Worm (Caenorhabditis elegans): ENCODE data around the gene far-8.

Gene far-8

ce11 chrIII:834443-834815, 8.3 kb upstream of the far-8 start:
- TF ChIP-seq pqm-1 (tag; optimal IDR thresholded peaks at IDR 0.05) (no peak), ZK546.5 (tag; optimal IDR thresholded peaks at IDR 0.05) (no peak), mml-1 (tag; optimal IDR thresholded peaks at IDR 0.05) (no peak), fkh-2 (tag; optimal IDR thresholded peaks at IDR 0.05) (no peak), elt-3 (tag; optimal IDR thresholded peaks at IDR 0.05) (no peak), lin-15B (tag; optimal IDR thresholded peaks at IDR 0.05) (no peak), nhr-76 (tag; optimal IDR thresholded peaks at IDR 0.05) (no peak), nhr-12 (tag; optimal IDR thresholded peaks at IDR 0.05) (no peak), lsy-12 (tag; optimal IDR thresholded peaks at IDR 0.05) (no peak), lin-39 (tag; optimal IDR thresholded peaks at IDR 0.05) (no peak), tbx-2 (tag; optimal IDR thresholded peaks at IDR 0.05) (no peak), ceh-9 (tag; optimal IDR thresholded peaks at IDR 0.05) (no peak), ama-1 (optimal IDR thresholded peaks at IDR 0.05) (no peak), fkh-10 (GFP tag; optimal IDR thresholded peaks at IDR 0.05) (no peak), nhr-28 (tag; optimal IDR thresholded peaks at IDR 0.05) (no peak), ceh-82 (tag; optimal IDR thresholded peaks at IDR 0.05) (no peak), elt-2 (tag; optimal IDR thresholded peaks at IDR 0.05) (no peak), ceh-28 (tag; optimal IDR thresholded peaks at IDR 0.05) (no peak), ceh-16 (tag; optimal IDR thresholded peaks at IDR 0.05) (no peak)

ce11 chrIII:835208-835607, 7.5 kb upstream of the far-8 start:
- TF ChIP-seq R02D3.7 (tag; optimal IDR thresholded peaks at IDR 0.05) = no peak
- no peak for TF ChIP-seq jun-1 (tag; optimal IDR thresholded peaks at IDR 0.05)
- no peak for TF ChIP-seq tbx-2 (tag; optimal IDR thresholded peaks at IDR 0.05)
- peak; percentile 60 for TF ChIP-seq ama-1 (optimal IDR thresholded peaks at IDR 0.05)
- TF ChIP-seq nhr-67 (tag; optimal IDR thresholded peaks at IDR 0.05) = no peak
- TF ChIP-seq unc-39 (tag; optimal IDR thresholded peaks at IDR 0.05) = no peak
- no peak for TF ChIP-seq eor-1 (tag; optimal IDR thresholded peaks at IDR 0.05)
- TF ChIP-seq unc-62 (GFP tag; optimal IDR thresholded peaks at IDR 0.05) = no peak
- TF ChIP-seq nhr-237 (tag; optimal IDR thresholded peaks at IDR 0.05) = no peak
- no peak for TF ChIP-seq nhr-23 (tag; optimal IDR thresholded peaks at IDR 0.05)
- TF ChIP-seq skn-1 (tag; optimal IDR thresholded peaks at IDR 0.05) = no peak
- TF ChIP-seq snpc-4 (tag; optimal IDR thresholded peaks at IDR 0.05) = no peak
- peak; percentile 30 for TF ChIP-seq nhr-25 (tag; optimal IDR thresholded peaks at IDR 0.05)
- no peak for TF ChIP-seq nhr-77 (tag; optimal IDR thresholded peaks at IDR 0.05)
- TF ChIP-seq lin-39 (tag; optimal IDR thresholded peaks at IDR 0.05) = no peak
- peak; percentile 45 for TF ChIP-seq nhr-43 (tag; optimal IDR thresholded peaks at IDR 0.05; ENCODE audit: poor library complexity, severe bottlenecking)

ce11 chrIII:835713-836278, 6.9 kb upstream of the far-8 start:
- peak; percentile 38 for TF ChIP-seq nfya-1 (tag; optimal IDR thresholded peaks at IDR 0.05; ENCODE audit: insufficient read depth)
- no peak for TF ChIP-seq nhr-237 (tag; optimal IDR thresholded peaks at IDR 0.05)
- no peak for TF ChIP-seq fkh-10 (GFP tag; optimal IDR thresholded peaks at IDR 0.05)
- TF ChIP-seq elt-2 (tag; optimal IDR thresholded peaks at IDR 0.05) = peak; percentile 61
- no peak for TF ChIP-seq egl-5 (tag; optimal IDR thresholded peaks at IDR 0.05)
- peak; percentile 98 for TF ChIP-seq ama-1 (optimal IDR thresholded peaks at IDR 0.05)
- no peak for TF ChIP-seq ceh-16 (tag; optimal IDR thresholded peaks at IDR 0.05)
- TF ChIP-seq nhr-77 (tag; optimal IDR thresholded peaks at IDR 0.05) = peak; percentile 64
- TF ChIP-seq jun-1 (tag; optimal IDR thresholded peaks at IDR 0.05) = peak; percentile 61
- TF ChIP-seq zag-1 (tag; optimal IDR thresholded peaks at IDR 0.05) = peak; percentile 42
- TF ChIP-seq fkh-2 (tag; optimal IDR thresholded peaks at IDR 0.05) = no peak
- TF ChIP-seq egl-27 (tag; optimal IDR thresholded peaks at IDR 0.05) = no peak
- peak; percentile 42 for TF ChIP-seq hmg-11 (tag; optimal IDR thresholded peaks at IDR 0.05)
- TF ChIP-seq ceh-82 (tag; optimal IDR thresholded peaks at IDR 0.05) = peak; percentile 7
- no peak for TF ChIP-seq nhr-28 (tag; optimal IDR thresholded peaks at IDR 0.05)
- TF ChIP-seq R02D3.7 (tag; optimal IDR thresholded peaks at IDR 0.05) = peak; percentile 26
- no peak for TF ChIP-seq snpc-4 (tag; optimal IDR thresholded peaks at IDR 0.05)
- TF ChIP-seq nhr-43 (tag; optimal IDR thresholded peaks at IDR 0.05; ENCODE audit: poor library complexity, severe bottlenecking) = peak; percentile 92
- TF ChIP-seq elt-3 (tag; optimal IDR thresholded peaks at IDR 0.05) = peak in 2 of 3 experiments; percentile 32 to 38
- TF ChIP-seq ceh-28 (tag; optimal IDR thresholded peaks at IDR 0.05) = peak; percentile 71
- TF ChIP-seq daf-12 (tag; optimal IDR thresholded peaks at IDR 0.05) = no peak
- TF ChIP-seq ztf-11 (tag; optimal IDR thresholded peaks at IDR 0.05) = no peak
- TF ChIP-seq sea-2 (GFP tag; optimal IDR thresholded peaks at IDR 0.05) = no peak
- no peak for TF ChIP-seq nhr-11 (tag; optimal IDR thresholded peaks at IDR 0.05)
- TF ChIP-seq ZK546.5 (tag; optimal IDR thresholded peaks at IDR 0.05) = peak; percentile 45
- TF ChIP-seq skn-1 (tag; optimal IDR thresholded peaks at IDR 0.05) = peak; percentile 47
- peak; percentile 61 for TF ChIP-seq elt-1 (tag; optimal IDR thresholded peaks at IDR 0.05)
- TF ChIP-seq lsy-12 (tag; optimal IDR thresholded peaks at IDR 0.05) = peak; percentile 97
- TF ChIP-seq aly-2 (tag; optimal IDR thresholded peaks at IDR 0.05) = peak; percentile 85
- TF ChIP-seq nhr-12 (tag; optimal IDR thresholded peaks at IDR 0.05) = no peak
- no peak for TF ChIP-seq nhr-67 (tag; optimal IDR thresholded peaks at IDR 0.05)
- no peak for TF ChIP-seq ceh-9 (tag; optimal IDR thresholded peaks at IDR 0.05)
- TF ChIP-seq tbx-2 (tag; optimal IDR thresholded peaks at IDR 0.05) = peak; percentile 70
- TF ChIP-seq unc-62 (GFP tag; optimal IDR thresholded peaks at IDR 0.05) = peak; percentile 31
- peak; percentile 47 for TF ChIP-seq pha-4 (tag; optimal IDR thresholded peaks at IDR 0.05)
- peak; percentile 62 for TF ChIP-seq nhr-25 (tag; optimal IDR thresholded peaks at IDR 0.05)
- TF ChIP-seq unc-39 (tag; optimal IDR thresholded peaks at IDR 0.05) = peak; percentile 43
- TF ChIP-seq lin-39 (tag; optimal IDR thresholded peaks at IDR 0.05) = peak; percentile 20
- peak; percentile 7 for TF ChIP-seq mdl-1 (tag; optimal IDR thresholded peaks at IDR 0.05)
- no peak for TF ChIP-seq eor-1 (tag; optimal IDR thresholded peaks at IDR 0.05)
- no peak for TF ChIP-seq pqm-1 (tag; optimal IDR thresholded peaks at IDR 0.05)
- no peak for TF ChIP-seq nhr-23 (tag; optimal IDR thresholded peaks at IDR 0.05)

All from whole organism, L3 larva.